Worm (Caenorhabditis elegans): Measurements from ENCODE around the gene abu-10.

ce11 chrX:3785111-3785808 is 12.7 kb upstream of the abu-10 start:
- TF ChIP-seq pes-1 (GFP tag; IDR thresholded peaks at IDR 0.05) (no peak), scrt-1 (GFP tag; IDR thresholded peaks at IDR 0.05) (no peak), ets-7 (tag; optimal IDR thresholded peaks at IDR 0.05) (no peak)
